Fruit fly (Drosophila melanogaster): ENCODE results near the gene CG42854.

CG42854 gene

dm6 chrX:17282626-17283025, 35.8 kb upstream of the CG42854 start, which contains the start of gene CG8664:
Gene CG8664, minus strand, starts transcription at chrX:17282726.
- no peak for TF ChIP-seq fd59A (GFP tag; optimal IDR thresholded peaks at IDR 0.05)
- no peak for TF ChIP-seq achi (GFP tag; optimal IDR thresholded peaks at IDR 0.05)
- TF ChIP-seq CG6276 (GFP tag; optimal IDR thresholded peaks at IDR 0.05): no peak
- no peak for TF ChIP-seq svp (GFP tag)
- no peak for TF ChIP-seq fd85E (GFP tag; optimal IDR thresholded peaks at IDR 0.05)
- no peak for TF ChIP-seq CG31627 (GFP tag; optimal IDR thresholded peaks at IDR 0.05)
- TF ChIP-seq Hr39 (GFP tag; optimal IDR thresholded peaks at IDR 0.05): no peak
- TF ChIP-seq CG15336 (GFP tag; IDR thresholded peaks at IDR 0.05): no peak
- no peak for TF ChIP-seq CG6792 (GFP tag; optimal IDR thresholded peaks at IDR 0.05)
- TF ChIP-seq ss (GFP tag; optimal IDR thresholded peaks at IDR 0.05): no peak
- TF ChIP-seq CG10631 (GFP tag; optimal IDR thresholded peaks at IDR 0.05): no peak
- TF ChIP-seq Lpt (GFP tag; optimal IDR thresholded peaks at IDR 0.05): no peak
- no peak for TF ChIP-seq CG34406 (GFP tag; optimal IDR thresholded peaks at IDR 0.05)
- no peak for TF ChIP-seq topi (GFP tag; optimal IDR thresholded peaks at IDR 0.05)

- TF ChIP-seq Gug (GFP tag; IDR thresholded peaks at IDR 0.05) (no peak), CG6276 (GFP tag; optimal IDR thresholded peaks at IDR 0.05) (no peak), achi (GFP tag; optimal IDR thresholded peaks at IDR 0.05) (no peak), CG1621 (tag; optimal IDR thresholded peaks at IDR 0.05) (no peak), CG4318 (GFP tag; optimal IDR thresholded peaks at IDR 0.05) (no peak), Sox15 (GFP tag; optimal IDR thresholded peaks at IDR 0.05) (no peak), fd59A (GFP tag; optimal IDR thresholded peaks at IDR 0.05) (no peak), CG6163 (GFP tag; IDR thresholded peaks at IDR 0.05) (no peak), Hr38 (GFP tag; optimal IDR thresholded peaks at IDR 0.05) (no peak), CG32006 (GFP tag; optimal IDR thresholded peaks at IDR 0.05) (no peak), Eip93F (GFP tag; optimal IDR thresholded peaks at IDR 0.05) (no peak), CG15336 (GFP tag; IDR thresholded peaks at IDR 0.05) (no peak), CG6792 (GFP tag; optimal IDR thresholded peaks at IDR 0.05) (no peak)
Measured at dm6 chrX:17282196-17282595, 35.4 kb upstream of the CG42854 start, which contains the start of gene CG5445. Gene CG5445, plus strand, starts transcription at chrX:17282496.

- TF ChIP-seq vri (GFP tag; optimal IDR thresholded peaks at IDR 0.05): no peak
- peak; percentile 35 for TF ChIP-seq CG4318 (GFP tag; optimal IDR thresholded peaks at IDR 0.05)
- no peak for TF ChIP-seq CG10669 (GFP tag; optimal IDR thresholded peaks at IDR 0.05)
- peak; percentile 59 for TF ChIP-seq CG15336 (GFP tag; IDR thresholded peaks at IDR 0.05)
- peak; percentile 70 for TF ChIP-seq Eip78C (GFP tag)
- TF ChIP-seq Eip93F (GFP tag; optimal IDR thresholded peaks at IDR 0.05): no peak
- TF ChIP-seq CG32006 (GFP tag; optimal IDR thresholded peaks at IDR 0.05): peak; percentile 67
- TF ChIP-seq CG10631 (GFP tag; optimal IDR thresholded peaks at IDR 0.05): no peak
- TF ChIP-seq CG6163 (GFP tag; IDR thresholded peaks at IDR 0.05): 0 out of 3 replicates have a peak, but pooled peaks have one; percentile 26
- TF ChIP-seq CG6854 (GFP tag; optimal IDR thresholded peaks at IDR 0.05): no peak
- TF ChIP-seq svp (GFP tag): no peak
- no peak for TF ChIP-seq CG11902 (GFP tag; optimal IDR thresholded peaks at IDR 0.05)
- no peak for TF ChIP-seq Hr39 (GFP tag; optimal IDR thresholded peaks at IDR 0.05)
- TF ChIP-seq cyc (GFP tag; optimal IDR thresholded peaks at IDR 0.05): no peak
- TF ChIP-seq CG9139 (GFP tag; optimal IDR thresholded peaks at IDR 0.05): no peak
- TF ChIP-seq CG31627 (GFP tag; optimal IDR thresholded peaks at IDR 0.05): no peak
- TF ChIP-seq CG1621 (tag; optimal IDR thresholded peaks at IDR 0.05): no peak
- peak; percentile 66 for TF ChIP-seq Hr4 (GFP tag; optimal IDR thresholded peaks at IDR 0.05)
- TF ChIP-seq CG6792 (GFP tag; optimal IDR thresholded peaks at IDR 0.05): no peak
- no peak for TF ChIP-seq CG11294 (GFP tag; IDR thresholded peaks at IDR 0.05)
- no peak for TF ChIP-seq fd85E (GFP tag; optimal IDR thresholded peaks at IDR 0.05)
- TF ChIP-seq CG8632 (GFP tag; optimal IDR thresholded peaks at IDR 0.05): no peak
- peak; percentile 47; the same call in 1 of the 3 replicates for TF ChIP-seq CG8119 (GFP tag; IDR thresholded peaks at IDR 0.05)
Measured at dm6 chrX:17274798-17275197, 28.0 kb upstream of the CG42854 start.

- no peak for TF ChIP-seq Ets21C (GFP tag; optimal IDR thresholded peaks at IDR 0.05)
- no peak for TF ChIP-seq CG6808 (GFP tag; optimal IDR thresholded peaks at IDR 0.05)
- no peak for TF ChIP-seq Eip78C (GFP tag)
- no peak for TF ChIP-seq svp (GFP tag)
- no peak for TF ChIP-seq acj6 (GFP tag; optimal IDR thresholded peaks at IDR 0.05)
- no peak for TF ChIP-seq eg (GFP tag; IDR thresholded peaks at IDR 0.05)
- TF ChIP-seq Smox (GFP tag; optimal IDR thresholded peaks at IDR 0.05): no peak
- TF ChIP-seq topi (GFP tag; optimal IDR thresholded peaks at IDR 0.05): no peak
- no peak for TF ChIP-seq Lpt (GFP tag; optimal IDR thresholded peaks at IDR 0.05)
Measured at dm6 chrX:17265402-17266028, 18.7 kb upstream of the CG42854 start.
